Worm (Caenorhabditis elegans) whole organism, L3 larva: ENCODE results near the gene K02C4.5.

Experiments used
- R02D3.7 ChIP-seq: fragments of 150-350 bp; optimal IDR thresholded peaks from 2 replicates; lab custom pipeline; 2014; ENCODE audit warnings: missing biosample characterization, missing genetic modification characterization
- ZK546.5 ChIP-seq: sonication (generic microtip); optimal IDR thresholded peaks from 2 replicates; lab custom pipeline; 2017; ENCODE audit warnings: missing biosample characterization, missing genetic modification characterization
- aly-2 ChIP-seq: fragments of 150-350 bp; optimal IDR thresholded peaks from 2 replicates; lab custom pipeline; 2014; ENCODE audit warnings: missing biosample characterization, missing genetic modification characterization
- ama-1 ChIP-seq: fragments of 150-350 bp; optimal IDR thresholded peaks from 2 replicates; lab custom pipeline; 2018
- ceh-28 ChIP-seq: fragments of 150-350 bp; optimal IDR thresholded peaks from 2 replicates; lab custom pipeline; 2014; ENCODE audit warnings: missing biosample characterization, missing genetic modification reagents, missing genetic modification characterization
- ceh-82 ChIP-seq: fragments of 150-350 bp; optimal IDR thresholded peaks from 2 replicates; lab custom pipeline; 2014; ENCODE audit warnings: missing biosample characterization, missing genetic modification characterization
- ceh-9 ChIP-seq: sonication (generic microtip); optimal IDR thresholded peaks from 2 replicates; lab custom pipeline; 2018; ENCODE audit warnings: missing biosample characterization, missing genetic modification characterization
- daf-12 ChIP-seq: fragments of 150-350 bp; optimal IDR thresholded peaks from 2 replicates; lab custom pipeline; 2014; ENCODE audit warnings: missing biosample characterization, missing genetic modification reagents, missing genetic modification characterization
- egl-27 ChIP-seq: sonication (generic microtip); optimal IDR thresholded peaks from 4 replicates; lab custom pipeline; 2017; ENCODE audit warnings: missing biosample characterization, missing genetic modification reagents, missing genetic modification characterization
- egl-5 ChIP-seq: fragments of 150-350 bp; optimal IDR thresholded peaks from 2 replicates; lab custom pipeline; 2017; ENCODE audit warnings: missing biosample characterization, missing genetic modification reagents, missing genetic modification characterization, inconsistent platforms
- elt-1 ChIP-seq: fragments of 150-350 bp; optimal IDR thresholded peaks from 2 replicates; lab custom pipeline; 2014; ENCODE audit warnings: missing biosample characterization, missing genetic modification characterization
- elt-2 ChIP-seq: sonication (generic microtip); optimal IDR thresholded peaks from 2 replicates; lab custom pipeline; 2016; ENCODE audit warnings: missing genetic modification reagents, mild to moderate bottlenecking, missing genetic modification characterization, missing compliant biosample characterization
- elt-3 ChIP-seq, 3 experiments: fragments of 150-350 bp in 1 of 3; sonication (generic microtip) in 2 of 3; optimal IDR thresholded peaks; 2 replicates in 2 of 3; 4 replicates in 1 of 3; lab custom pipeline; 2014 to 2017; ENCODE audit warnings: missing biosample characterization in 3 of 3, missing genetic modification characterization in 3 of 3
- eor-1 ChIP-seq, 2 experiments: fragments of 150-350 bp; optimal IDR thresholded peaks; 2 replicates each; lab custom pipeline; 2014 to 2018; ENCODE audit warnings: missing biosample characterization in 2 of 2, missing genetic modification characterization in 2 of 2
- fkh-10 ChIP-seq: sonication (generic microtip); optimal IDR thresholded peaks from 2 replicates; lab custom pipeline; 2017; ENCODE audit warnings: missing biosample characterization, missing genetic modification reagents, missing genetic modification characterization
- fkh-2 ChIP-seq: fragments of 150-350 bp; optimal IDR thresholded peaks from 2 replicates; lab custom pipeline; 2014; ENCODE audit warnings: missing biosample characterization, missing genetic modification reagents, missing genetic modification characterization
- fos-1 ChIP-seq: fragments of 150-350 bp; optimal IDR thresholded peaks from 2 replicates; lab custom pipeline; 2014; ENCODE audit warnings: missing biosample characterization, missing genetic modification characterization
- hmg-11 ChIP-seq: sonication (generic microtip); optimal IDR thresholded peaks from 2 replicates; lab custom pipeline; 2016; ENCODE audit warnings: missing genetic modification characterization, missing compliant biosample characterization
- lin-15B ChIP-seq: fragments of 150-350 bp; optimal IDR thresholded peaks from 2 replicates; lab custom pipeline; 2014; ENCODE audit warnings: missing biosample characterization, missing genetic modification characterization
- lsy-12 ChIP-seq: sonication (generic microtip); optimal IDR thresholded peaks from 2 replicates; lab custom pipeline; 2016; ENCODE audit warnings: mild to moderate bottlenecking, missing genetic modification characterization, missing compliant biosample characterization
- mdl-1 ChIP-seq: fragments of 150-350 bp; optimal IDR thresholded peaks from 2 replicates; lab custom pipeline; 2014; ENCODE audit warnings: missing biosample characterization, missing genetic modification characterization
- mml-1 ChIP-seq: fragments of 150-350 bp; sonication (generic microtip); optimal IDR thresholded peaks from 3 replicates; lab custom pipeline; 2014; ENCODE audit warnings: missing biosample characterization, missing genetic modification characterization
- nfya-1 ChIP-seq: sonication (generic microtip); optimal IDR thresholded peaks from 2 replicates; lab custom pipeline; 2017; ENCODE audit warnings: missing genetic modification characterization, mild to moderate bottlenecking, missing compliant biosample characterization, antibody characterized with exemption, moderate library complexity; ENCODE audit not compliant: insufficient read depth
- nhr-11 ChIP-seq: fragments of 150-350 bp; optimal IDR thresholded peaks from 2 replicates; lab custom pipeline; 2014; ENCODE audit warnings: missing biosample characterization, missing genetic modification characterization
- nhr-12 ChIP-seq: fragments of 150-350 bp; optimal IDR thresholded peaks from 2 replicates; lab custom pipeline; 2014; ENCODE audit warnings: missing biosample characterization, missing genetic modification characterization
- nhr-23 ChIP-seq: fragments of 150-350 bp; optimal IDR thresholded peaks from 2 replicates; lab custom pipeline; 2014; ENCODE audit warnings: missing biosample characterization, missing genetic modification reagents, missing genetic modification characterization
- nhr-237 ChIP-seq: fragments of 150-350 bp; optimal IDR thresholded peaks from 2 replicates; lab custom pipeline; 2014; ENCODE audit warnings: missing biosample characterization, missing genetic modification characterization
- nhr-25 ChIP-seq: sonication (generic microtip); optimal IDR thresholded peaks from 2 replicates; lab custom pipeline; 2017; ENCODE audit warnings: missing biosample characterization, missing genetic modification characterization
- nhr-28 ChIP-seq: fragments of 150-350 bp; optimal IDR thresholded peaks from 2 replicates; lab custom pipeline; 2014; ENCODE audit warnings: missing biosample characterization, missing genetic modification characterization
- nhr-43 ChIP-seq: sonication (generic microtip); optimal IDR thresholded peaks from 2 replicates; lab custom pipeline; 2016; ENCODE audit warnings: mild to moderate bottlenecking, missing genetic modification characterization, missing compliant biosample characterization; ENCODE audit not compliant: poor library complexity, severe bottlenecking
- nhr-67 ChIP-seq: fragments of 150-350 bp; optimal IDR thresholded peaks from 2 replicates; lab custom pipeline; 2014; ENCODE audit warnings: missing biosample characterization, missing genetic modification characterization
- nhr-76 ChIP-seq: fragments of 150-350 bp; sonication (generic microtip); optimal IDR thresholded peaks from 5 replicates; lab custom pipeline; 2014; ENCODE audit warnings: missing biosample characterization, missing genetic modification characterization
- nhr-77 ChIP-seq: fragments of 150-350 bp; optimal IDR thresholded peaks from 2 replicates; lab custom pipeline; 2014; ENCODE audit warnings: missing biosample characterization, missing genetic modification characterization
- pha-4 ChIP-seq: fragments of 150-350 bp; optimal IDR thresholded peaks from 2 replicates; lab custom pipeline; 2014; ENCODE audit warnings: missing biosample characterization, missing genetic modification reagents, missing genetic modification characterization
- pqm-1 ChIP-seq: fragments of 150-350 bp; optimal IDR thresholded peaks from 2 replicates; lab custom pipeline; 2017; ENCODE audit warnings: missing biosample characterization, missing genetic modification characterization, inconsistent platforms
- sea-2 ChIP-seq: fragments of 150-350 bp; sonication (generic microtip); optimal IDR thresholded peaks from 4 replicates; lab custom pipeline; 2014; ENCODE audit warnings: missing biosample characterization, missing genetic modification reagents, missing genetic modification characterization
- skn-1 ChIP-seq: fragments of 150-350 bp; optimal IDR thresholded peaks from 2 replicates; lab custom pipeline; 2014; ENCODE audit warnings: missing biosample characterization, missing genetic modification characterization
- snpc-4 ChIP-seq: fragments of 150-350 bp; optimal IDR thresholded peaks from 2 replicates; lab custom pipeline; 2014; ENCODE audit warnings: missing biosample characterization, missing genetic modification characterization
- tbx-2 ChIP-seq: sonication (generic microtip); optimal IDR thresholded peaks from 2 replicates; lab custom pipeline; 2016; ENCODE audit warnings: mild to moderate bottlenecking, missing genetic modification characterization, missing compliant biosample characterization
- unc-39 ChIP-seq: sonication (generic microtip); optimal IDR thresholded peaks from 4 replicates; lab custom pipeline; 2017; ENCODE audit warnings: missing biosample characterization, missing genetic modification characterization
- unc-62 ChIP-seq: fragments of 150-350 bp; sonication (generic microtip); optimal IDR thresholded peaks from 4 replicates; lab custom pipeline; 2014; ENCODE audit warnings: missing biosample characterization, missing genetic modification reagents, missing genetic modification characterization
- zag-1 ChIP-seq: fragments of 150-350 bp; optimal IDR thresholded peaks from 2 replicates; lab custom pipeline; 2014; ENCODE audit warnings: missing biosample characterization, missing genetic modification characterization
- ztf-11 ChIP-seq: fragments of 150-350 bp; optimal IDR thresholded peaks from 2 replicates; lab custom pipeline; 2014; ENCODE audit warnings: missing biosample characterization, missing genetic modification characterization
- ztf-4 ChIP-seq: fragments of 150-350 bp; optimal IDR thresholded peaks from 2 replicates; lab custom pipeline; 2014; ENCODE audit warnings: missing biosample characterization, missing genetic modification characterization

K02C4.5 gene

ce11 chrII:8037246-8037645 lies 41.0 kb upstream of the K02C4.5 start, which contains the start of gene arp-6:
TSS of gene arp-6 (minus strand) at chrII:8037346.
- no peak for TF ChIP-seq hmg-11
- TF ChIP-seq mdl-1 (tag; lab: Kevin White, UChicago): no peak
- TF ChIP-seq nhr-23 (tag; lab: Kevin White, UChicago): no peak
- TF ChIP-seq ceh-82 (tag; lab: Kevin White, UChicago): no peak
- TF ChIP-seq nhr-25 (tag; lab: Kevin White, UChicago): no peak
- TF ChIP-seq eor-1 (tag; optimal IDR thresholded peaks at IDR 0.05; lab: Kevin White, UChicago): no peak
- no peak for TF ChIP-seq fkh-10 (GFP tag; lab: Kevin White, UChicago)
- no peak for TF ChIP-seq elt-3 (tag; optimal IDR thresholded peaks at IDR 0.05; lab: Kevin White, UChicago)
- no peak for TF ChIP-seq tbx-2 (tag; lab: Kevin White, UChicago)
- no peak for TF ChIP-seq nhr-12 (tag; lab: Kevin White, UChicago)
- TF ChIP-seq pha-4 (tag; lab: Kevin White, UChicago): no peak
- TF ChIP-seq aly-2 (tag; lab: Kevin White, UChicago): no peak

- TF ChIP-seq nhr-77 (tag; lab: Kevin White, UChicago) (no peak), egl-27 (tag; lab: Kevin White, UChicago) (no peak), pqm-1 (tag; lab: Kevin White, UChicago) (no peak), nhr-76 (tag; lab: Kevin White, UChicago) (no peak), daf-12 (tag; lab: Kevin White, UChicago) (no peak), ama-1 (no peak), nfya-1 (tag; lab: Kevin White, UChicago) (no peak), elt-2 (tag; lab: Kevin White, UChicago) (no peak), nhr-237 (tag; lab: Kevin White, UChicago) (no peak), zag-1 (tag; lab: Kevin White, UChicago) (no peak), mml-1 (tag; lab: Kevin White, UChicago) (no peak), snpc-4 (tag; lab: Kevin White, UChicago) (no peak), nhr-43 (tag; lab: Kevin White, UChicago) (no peak), unc-62 (GFP tag; lab: Kevin White, UChicago) (no peak), fos-1 (tag; lab: Kevin White, UChicago) (no peak), tbx-2 (tag; lab: Kevin White, UChicago) (no peak), hmg-11 (no peak), ceh-28 (tag; lab: Kevin White, UChicago) (no peak), fkh-2 (tag; lab: Kevin White, UChicago) (no peak)
These were observed 40.4 kb upstream of the K02C4.5 start, which contains the start of gene C08B11.9 for ce11 chrII:8037863-8038262. TSS of gene C08B11.9 (minus strand) at chrII:8038169.

- TF ChIP-seq nhr-77 (tag; lab: Kevin White, UChicago) (no peak), mdl-1 (tag; lab: Kevin White, UChicago) (no peak), mml-1 (tag; lab: Kevin White, UChicago) (no peak), aly-2 (tag; lab: Kevin White, UChicago) (no peak), lsy-12 (tag; lab: Kevin White, UChicago) (no peak), hmg-11 (no peak), daf-12 (tag; lab: Kevin White, UChicago) (no peak), ama-1 (no peak), nhr-28 (tag; lab: Kevin White, UChicago) (no peak), nhr-23 (tag; lab: Kevin White, UChicago) (peak; percentile 50), snpc-4 (tag; lab: Kevin White, UChicago) (peak; percentile 75), R02D3.7 (no peak), unc-39 (tag; lab: Kevin White, UChicago) (no peak), nhr-11 (tag; lab: Kevin White, UChicago) (no peak), ceh-82 (tag; lab: Kevin White, UChicago) (no peak), pqm-1 (tag; lab: Kevin White, UChicago) (peak; percentile 15), lin-15B (tag; lab: Kevin White, UChicago) (peak; percentile 89), ceh-9 (tag; lab: Kevin White, UChicago) (no peak), fkh-10 (GFP tag; lab: Kevin White, UChicago) (no peak), ztf-11 (no peak), ztf-4 (tag; lab: Kevin White, UChicago) (no peak), egl-5 (tag; lab: Kevin White, UChicago) (no peak), ZK546.5 (tag; lab: Kevin White, UChicago) (no peak), nfya-1 (tag; lab: Kevin White, UChicago) (peak; percentile 72), pha-4 (tag; lab: Kevin White, UChicago) (peak; percentile 78), elt-1 (tag; lab: Kevin White, UChicago) (no peak), nhr-67 (tag; lab: Kevin White, UChicago) (no peak), ceh-28 (tag; lab: Kevin White, UChicago) (no peak), nhr-12 (tag; lab: Kevin White, UChicago) (no peak), fkh-2 (tag; lab: Kevin White, UChicago) (no peak), nhr-43 (tag; lab: Kevin White, UChicago) (peak; percentile 75), nhr-76 (tag; lab: Kevin White, UChicago) (no peak), egl-27 (tag; lab: Kevin White, UChicago) (no peak), fos-1 (tag; lab: Kevin White, UChicago) (no peak), nhr-25 (tag; lab: Kevin White, UChicago) (peak; percentile 43), nhr-237 (tag; lab: Kevin White, UChicago) (no peak), sea-2 (GFP tag; lab: Kevin White, UChicago) (no peak), zag-1 (tag; lab: Kevin White, UChicago) (no peak), elt-2 (tag; lab: Kevin White, UChicago) (peak; percentile 34), elt-3 (tag; optimal IDR thresholded peaks at IDR 0.05; lab: Kevin White, UChicago) (no peak), unc-62 (GFP tag; lab: Kevin White, UChicago) (no peak), tbx-2 (tag; lab: Kevin White, UChicago) (no peak), eor-1 (tag; optimal IDR thresholded peaks at IDR 0.05; lab: Kevin White, UChicago) (no peak), skn-1 (no peak)
These were observed 38.8 kb upstream of the K02C4.5 start, which contains the start of the genes ubh-4 and algn-6 for ce11 chrII:8039416-8039815. TSS of gene ubh-4 (minus strand) at chrII:8039597. TSS of gene algn-6 (plus strand) at chrII:8039802.
